Fruit fly (Drosophila melanogaster): ENCODE results near the gene CG5555.
A peak's percentile ranks its signal among the peaks of the same experiment; 100 is the strongest.

DNA sequence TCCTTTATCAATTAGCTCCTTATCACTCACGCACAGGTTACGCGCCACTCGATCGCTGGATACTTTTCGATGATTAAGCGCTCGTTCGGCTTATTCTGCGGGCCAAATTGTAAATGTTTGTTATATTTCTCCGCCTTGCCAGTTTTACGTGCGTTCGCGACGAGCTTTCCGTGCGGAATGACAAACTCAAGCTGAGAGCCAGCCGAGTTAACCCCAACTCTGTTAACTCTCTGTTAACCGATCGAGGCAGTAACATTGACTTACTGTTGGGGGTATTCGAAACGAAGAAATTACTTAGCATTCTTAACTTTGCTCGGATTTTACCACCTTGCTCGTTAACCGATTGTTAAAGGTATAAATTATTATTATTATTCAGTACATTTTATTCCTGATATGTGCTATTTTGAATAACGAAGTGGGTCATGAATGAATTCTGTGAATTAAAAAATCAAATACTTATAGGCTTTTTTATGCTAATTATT, 26.8 kb downstream of the CG5555 start, which contains the start of gene CG5835:
- peak; percentile 65 for TF ChIP-seq vri (GFP tag; optimal IDR thresholded peaks at IDR 0.05)
- no peak for TF ChIP-seq CG16779 (tag; optimal IDR thresholded peaks at IDR 0.05)
- TF ChIP-seq esn (GFP tag; optimal IDR thresholded peaks at IDR 0.05) = peak; percentile 60
- no peak for TF ChIP-seq CG3032 (tag; optimal IDR thresholded peaks at IDR 0.05)
